Worm (Caenorhabditis elegans): ENCODE results near the gene let-413.

ce11 chrV:8007460-8008292, 30.1 kb upstream of the let-413 start, which contains the start of gene Y97E10AR.3:
- no peak for TF ChIP-seq skn-1 (tag; optimal IDR thresholded peaks at IDR 0.05)
- TF ChIP-seq php-3 (GFP tag; IDR thresholded peaks at IDR 0.05): no peak
- TF ChIP-seq nhr-28 (tag; optimal IDR thresholded peaks at IDR 0.05): no peak
- TF ChIP-seq daf-16 (GFP tag; optimal IDR thresholded peaks at IDR 0.05): no peak
- TF ChIP-seq daf-16 (tag; optimal IDR thresholded peaks at IDR 0.05): no peak
- TF ChIP-seq snpc-4 (tag; optimal IDR thresholded peaks at IDR 0.05): no peak
- TF ChIP-seq lin-13 (GFP tag; optimal IDR thresholded peaks at IDR 0.05): no peak
- no peak for TF ChIP-seq nhr-111 (GFP tag; optimal IDR thresholded peaks at IDR 0.05)
- no peak for TF ChIP-seq set-16 (GFP tag; IDR thresholded peaks at IDR 0.05)
- no peak for TF ChIP-seq nhr-25 (tag; optimal IDR thresholded peaks at IDR 0.05; ENCODE audit: borderline replicate concordance, insufficient read depth)
- peak in 1 of 2 experiments; percentile 95 for TF ChIP-seq unc-62 (GFP tag; optimal IDR thresholded peaks at IDR 0.05 in 1 of 2)
- TF ChIP-seq unc-62 (tag; optimal IDR thresholded peaks at IDR 0.05): no peak
- no peak for TF ChIP-seq jun-1 (tag; optimal IDR thresholded peaks at IDR 0.05)
- TF ChIP-seq ceh-82 (tag; optimal IDR thresholded peaks at IDR 0.05): no peak

Measured in whole organism, L4 larva.